Worm (Caenorhabditis elegans): ENCODE results near the gene pssy-2.
"Not testable (repeated sequence)": the region's sequence is repeated elsewhere in the genome, so short reads cannot be mapped to it uniquely, and the experiment has no call there.

pssy-2 gene

ce11 chrIII:13462965-13463783 lies 8.4 kb upstream of the pssy-2 start, which contains the start of gene ant-1.1:
ant-1.1 (plus strand) TSS chrIII:13463163.
- no peak for TF ChIP-seq unc-62 (GFP tag; optimal IDR thresholded peaks at IDR 0.05)

DNA sequence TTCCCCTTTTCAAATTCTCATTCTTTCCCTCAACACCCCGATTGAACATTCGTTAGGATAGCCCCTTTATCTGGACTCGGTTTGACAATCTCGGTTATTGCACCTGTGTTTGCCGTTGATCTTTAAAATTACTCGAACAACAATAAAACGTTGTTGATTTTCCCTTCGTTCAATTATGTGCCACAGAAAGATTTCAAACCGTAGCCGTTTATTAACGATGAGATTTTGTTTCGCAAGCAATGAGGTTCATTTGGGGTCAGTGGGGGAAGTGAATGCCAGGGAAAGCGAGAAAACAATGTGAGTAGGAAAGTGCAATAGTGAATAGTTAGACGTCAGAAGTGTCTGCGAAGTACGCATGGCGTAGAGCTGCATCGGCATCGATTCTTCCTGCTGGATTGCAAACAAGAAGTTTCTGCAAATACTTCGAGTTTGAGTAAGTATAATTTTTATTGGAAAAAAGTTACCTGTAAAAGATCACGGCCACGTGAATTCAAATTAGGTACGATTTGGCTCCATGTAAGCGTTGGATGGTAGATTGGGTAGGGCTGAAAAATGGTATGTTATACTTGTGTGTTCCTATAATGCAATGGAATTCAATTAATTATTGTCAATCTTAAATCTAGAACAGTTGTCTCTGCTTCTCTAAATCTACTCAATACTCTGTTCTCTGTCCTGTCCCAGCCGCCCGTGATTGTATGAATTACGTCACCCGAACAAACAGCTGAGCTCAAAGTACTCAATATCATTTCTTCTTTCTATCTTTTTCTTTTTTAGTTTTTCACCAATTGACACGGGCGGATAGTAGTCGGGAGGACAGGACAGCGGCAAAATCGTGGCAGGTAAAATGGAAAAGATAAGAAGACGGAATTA lies 6.9 kb upstream of the pssy-2 start, which contains the start of gene kel-3:
kel-3 (plus strand) TSS at position 328 of the 870 bp plus-strand sequence.
- no peak for TF ChIP-seq unc-62 (GFP tag; optimal IDR thresholded peaks at IDR 0.05)

DNA sequence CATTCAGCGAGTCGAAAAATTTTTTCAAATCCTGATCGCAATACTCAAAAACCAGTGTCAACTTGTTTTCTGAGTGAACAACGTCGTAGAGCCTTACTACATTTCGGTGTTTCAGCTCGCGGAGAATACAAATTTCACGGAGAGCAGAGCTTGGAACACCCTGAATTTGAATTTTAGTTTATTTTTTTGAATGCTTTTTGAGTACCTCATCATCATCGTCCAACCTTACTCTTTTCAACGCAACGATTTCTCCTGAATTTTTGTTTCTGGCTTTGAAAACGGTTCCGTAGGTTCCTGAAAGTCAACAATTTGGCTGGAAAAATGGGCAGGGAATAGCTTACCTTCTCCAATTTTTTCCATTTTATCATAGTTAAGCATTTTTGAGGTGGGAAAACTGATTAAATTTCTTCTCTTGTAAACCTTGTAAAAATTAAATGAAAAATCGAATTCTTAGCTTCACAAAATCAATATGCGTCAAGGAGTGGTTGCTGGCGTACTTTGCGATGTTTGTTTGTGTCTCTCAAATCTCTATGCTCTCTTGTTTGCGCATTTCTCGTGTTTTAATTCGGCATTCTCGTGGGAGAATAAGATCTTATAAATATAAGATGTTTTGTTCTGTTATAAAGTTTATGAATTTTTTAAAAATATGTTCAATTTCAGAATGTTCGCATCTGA lies 5.5 kb upstream of the pssy-2 start, which contains the start of gene cdk-5:
cdk-5 (minus strand) TSS at position 425 of the 675 bp plus-strand sequence.
- TF ChIP-seq unc-62 (GFP tag; optimal IDR thresholded peaks at IDR 0.05): no peak

ce11 chrIII:13474482-13474881 lies 2.9 kb downstream of the pssy-2 start:
- TF ChIP-seq unc-62 (GFP tag; optimal IDR thresholded peaks at IDR 0.05): no peak

DNA sequence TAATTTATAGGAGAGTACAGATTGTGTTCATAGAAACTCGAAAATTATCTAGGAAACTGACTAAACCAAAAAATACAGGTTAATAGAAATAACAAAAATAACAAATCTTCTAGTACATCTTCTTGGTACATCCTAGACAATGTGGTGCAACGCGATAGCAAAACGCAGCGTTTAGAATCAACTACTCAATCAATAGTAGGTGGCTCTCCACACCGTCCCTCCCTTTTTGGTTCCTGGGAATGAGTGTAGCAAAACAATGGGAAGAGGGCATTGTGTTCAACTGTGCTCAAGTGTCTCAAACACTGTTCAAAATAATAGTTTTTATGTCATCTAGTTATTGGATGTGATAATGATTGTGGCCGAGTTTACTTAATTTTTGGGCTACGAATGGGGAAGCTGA lies 5.1 kb downstream of the pssy-2 start, which contains the start of gene T27E9.6:
T27E9.6 (minus strand) TSS at position 101 of the 400 bp plus-strand sequence.
- TF ChIP-seq unc-62 (GFP tag; optimal IDR thresholded peaks at IDR 0.05): no peak

DNA sequence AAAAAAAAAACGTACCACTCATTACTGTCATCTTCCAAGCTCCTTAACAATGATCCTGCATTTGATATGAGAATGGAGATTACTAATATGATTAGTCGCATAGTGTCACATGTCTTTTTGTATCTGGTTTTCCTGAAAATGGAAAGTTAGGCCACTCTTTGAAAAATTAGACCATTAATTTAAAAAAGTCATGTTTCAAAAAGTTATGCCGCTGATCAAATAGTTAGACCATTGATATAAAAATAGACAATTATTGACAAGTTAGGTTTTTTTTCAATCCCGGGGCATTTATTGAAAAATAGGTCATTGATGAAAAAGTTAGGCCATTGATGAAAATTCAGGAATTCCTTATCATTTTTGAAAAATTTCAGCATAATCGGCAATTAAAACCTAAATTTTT lies 12.4 kb downstream of the pssy-2 start, which contains the start of gene acc-4:
acc-4 (minus strand) TSS at position 101 of the 400 bp plus-strand sequence.
- TF ChIP-seq unc-62 (GFP tag; optimal IDR thresholded peaks at IDR 0.05): no peak

- no peak for TF ChIP-seq unc-62 (GFP tag; optimal IDR thresholded peaks at IDR 0.05)
Measured at ce11 chrIII:13492377-13492776, 20.8 kb downstream of the pssy-2 start, which contains the start of gene twk-40. twk-40 (minus strand) TSS chrIII:13492477.

ce11 chrIII:13495571-13495970 lies 24.0 kb downstream of the pssy-2 start, which contains the start of gene T28A8.2:
T28A8.2 (minus strand) TSS chrIII:13495671.
- TF ChIP-seq unc-62 (GFP tag; optimal IDR thresholded peaks at IDR 0.05): no peak

DNA sequence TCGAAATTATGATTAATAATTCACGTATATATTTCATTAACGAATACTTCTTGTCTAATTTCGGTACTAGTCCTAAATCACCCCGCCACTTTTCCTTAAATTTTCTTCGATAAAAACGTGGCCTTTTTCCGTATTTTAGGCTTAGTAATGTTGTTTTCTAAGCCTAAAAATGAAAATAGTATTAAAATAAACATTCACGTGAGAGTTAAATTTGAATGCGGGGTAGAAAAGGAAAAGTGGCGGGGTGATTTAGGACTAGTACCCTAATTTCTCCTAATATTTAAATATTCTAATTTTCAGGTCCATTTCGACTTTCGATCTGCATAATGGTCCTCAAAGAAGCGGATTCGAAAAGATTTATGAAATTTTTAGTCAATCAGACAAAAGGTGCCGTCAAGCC lies 27.3 kb downstream of the pssy-2 start, which contains the start of gene T28A8.6:
T28A8.6 (plus strand) TSS at position 301 of the 400 bp plus-strand sequence.
- TF ChIP-seq unc-62 (GFP tag; optimal IDR thresholded peaks at IDR 0.05): not testable (repeated sequence)

DNA sequence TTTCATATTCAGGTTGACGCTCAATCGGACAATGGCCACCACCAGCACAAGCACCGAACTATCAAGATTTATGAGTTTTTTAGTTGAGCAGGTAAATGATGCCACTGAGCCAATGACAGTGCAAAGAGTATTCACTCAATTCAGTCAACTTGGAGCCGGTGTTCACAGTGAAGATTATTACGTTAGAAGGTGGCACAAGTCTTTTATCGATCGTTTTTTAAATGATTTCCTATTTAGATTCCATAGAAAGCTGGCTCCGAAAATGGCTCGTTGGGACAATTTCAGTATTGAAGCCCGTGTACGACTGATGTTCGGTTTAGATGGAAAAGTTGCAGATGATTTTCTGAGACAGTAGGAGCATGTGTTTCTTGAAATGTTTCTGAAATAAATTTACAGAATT lies 30.0 kb downstream of the pssy-2 start, which contains the start of gene T28A8.5:
T28A8.5 (plus strand) TSS at position 32 of the 400 bp plus-strand sequence.
- no peak for TF ChIP-seq unc-62 (GFP tag; optimal IDR thresholded peaks at IDR 0.05)

- no peak for TF ChIP-seq unc-62 (GFP tag; optimal IDR thresholded peaks at IDR 0.05)
Measured at ce11 chrIII:13502513-13502912, 30.9 kb downstream of the pssy-2 start, which contains the start of gene T28A8.8. T28A8.8 (plus strand) TSS chrIII:13502813.

ce11 chrIII:13503379-13503778 lies 31.8 kb downstream of the pssy-2 start, which contains the start of gene T28A8.4:
T28A8.4 (plus strand) TSS chrIII:13503679.
- no peak for TF ChIP-seq unc-62 (GFP tag; optimal IDR thresholded peaks at IDR 0.05)

- no peak for TF ChIP-seq unc-62 (GFP tag; optimal IDR thresholded peaks at IDR 0.05)
Measured at ce11 chrIII:13505718-13506117, 34.1 kb downstream of the pssy-2 start, which contains the start of gene T28A8.3. T28A8.3 (plus strand) TSS chrIII:13506018.

DNA sequence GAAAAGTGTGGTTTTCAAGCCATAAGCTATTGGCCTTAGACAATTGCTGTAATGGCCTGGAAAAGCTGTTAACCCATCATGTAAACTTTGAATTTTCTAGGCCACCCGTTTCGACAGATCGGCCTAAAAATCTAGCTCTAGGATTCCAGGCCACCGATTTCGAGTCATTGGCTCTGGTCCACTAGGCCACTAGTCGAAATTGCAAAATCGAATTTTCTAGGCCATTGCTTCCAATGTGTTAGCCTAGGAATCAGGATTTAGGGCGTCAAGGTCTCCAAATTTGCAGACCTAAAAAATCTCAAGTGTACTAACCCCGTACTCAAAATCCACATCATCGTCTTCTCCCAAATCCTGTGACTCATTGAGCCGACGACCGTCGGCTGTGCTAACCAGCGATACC lies 39.1 kb downstream of the pssy-2 start:
- TF ChIP-seq unc-62 (GFP tag; optimal IDR thresholded peaks at IDR 0.05): no peak

- TF ChIP-seq unc-62 (GFP tag; optimal IDR thresholded peaks at IDR 0.05): no peak
Measured at ce11 chrIII:13514470-13514869, 42.9 kb downstream of the pssy-2 start, which contains the start of gene mlh-1. mlh-1 (minus strand) TSS chrIII:13514570.

All from whole organism, dauer.